Worm (Caenorhabditis elegans) whole organism, L4/young adult: ENCODE data around the gene F59A1.13.

ENCODE experiments used
- W03F9.2 ChIP-seq: fragments of 150-350 bp; optimal IDR thresholded peaks from 2 replicates; lab custom pipeline; 2014; ENCODE audit warnings: missing biosample characterization, missing genetic modification characterization
- dao-5 ChIP-seq: sonication (generic microtip); optimal IDR thresholded peaks from 2 replicates; lab custom pipeline; 2016; ENCODE audit warnings: missing genotype, missing genetic modification characterization, moderate library complexity, missing compliant biosample characterization

DNA sequence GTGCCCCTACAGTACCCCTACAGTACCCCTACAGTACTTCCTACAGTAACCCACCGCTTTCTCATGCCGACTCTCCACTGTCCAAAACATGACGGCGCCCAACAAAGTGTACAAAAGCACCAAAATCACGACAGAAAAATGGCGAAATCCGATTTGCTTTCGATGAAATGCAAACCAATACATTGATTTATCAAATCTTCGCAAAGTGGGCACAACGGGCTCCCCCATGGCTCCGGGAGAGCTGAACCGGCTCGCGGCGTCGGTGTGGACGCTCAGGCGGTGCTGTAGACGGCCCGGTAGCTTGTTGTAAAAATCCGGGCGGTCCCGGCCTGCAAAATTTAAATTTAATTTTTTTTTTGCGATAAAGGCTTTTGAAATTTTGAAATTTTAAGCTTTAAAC lies 21.5 kb upstream of the F59A1.13 start:
- TF ChIP-seq dao-5 (tag; lab: Kevin White, UChicago) (no peak), W03F9.2 (no peak)
